Fruit fly (Drosophila melanogaster) whole organism, embryonic: ENCODE data around the gene sro.

Experiments
- Ada2b ChIP-seq: fragments of 200-800 bp; sonication (Bioruptor generic); IDR thresholded peaks from 2 replicates; pipeline ENCODE4 v1.3.6; 2022; ENCODE audit warnings: missing biosample characterization, missing genetic modification characterization
- Antp ChIP-seq: fragments of 200-800 bp; sonication (Bioruptor generic); optimal IDR thresholded peaks from 3 replicates; lab custom pipeline; 2016; ENCODE audit warnings: missing biosample characterization, missing genetic modification characterization
- BtbVII ChIP-seq: fragments of 200-800 bp; sonication (Bioruptor generic); optimal IDR thresholded peaks from 3 replicates; lab custom pipeline; 2017; ENCODE audit warnings: missing biosample characterization, mild to moderate bottlenecking, missing genetic modification characterization
- Bteb2 ChIP-seq: fragments of 200-800 bp; sonication (Bioruptor generic); optimal IDR thresholded peaks from 2 replicates; lab custom pipeline; 2016; ENCODE audit warnings: missing biosample characterization, missing genetic modification characterization
- CG10209 ChIP-seq: fragments of 200-800 bp; sonication (Bioruptor generic); optimal IDR thresholded peaks from 3 replicates; lab custom pipeline; 2017; ENCODE audit warnings: missing biosample characterization, mild to moderate bottlenecking, missing genetic modification characterization, missing genetic modification reagents
- CG10959 ChIP-seq: fragments of 200-800 bp; sonication (Bioruptor generic); IDR thresholded peaks from 2 replicates; pipeline ENCODE4 v1.3.6; 2022; ENCODE audit warnings: missing biosample characterization, missing genetic modification characterization
- CG11695 ChIP-seq: fragments of 200-800 bp; sonication (Bioruptor generic); IDR thresholded peaks from 3 replicates; pipeline ENCODE4 v1.3.6; 2022; ENCODE audit warnings: missing biosample characterization, missing genetic modification characterization
- CG12391 ChIP-seq: fragments of 200-800 bp; sonication (Bioruptor generic); optimal IDR thresholded peaks from 3 replicates; lab custom pipeline; 2018; ENCODE audit warnings: missing biosample characterization, mild to moderate bottlenecking, missing genetic modification characterization, moderate library complexity
- CG12942 ChIP-seq: fragments of 200-800 bp; sonication (Bioruptor generic); optimal IDR thresholded peaks from 3 replicates; lab custom pipeline; 2016; ENCODE audit warnings: missing biosample characterization, missing genetic modification characterization
- CG14710 ChIP-seq: fragments of 200-800 bp; sonication (Bioruptor generic); optimal IDR thresholded peaks from 3 replicates; lab custom pipeline; 2019; ENCODE audit warnings: missing biosample characterization, mild to moderate bottlenecking, missing genetic modification characterization, moderate library complexity
- CG1602 ChIP-seq: fragments of 200-800 bp; sonication (Bioruptor generic); optimal IDR thresholded peaks from 3 replicates; lab custom pipeline; 2016; ENCODE audit warnings: missing biosample characterization, missing genetic modification characterization
- CG17328 ChIP-seq: fragments of 200-800 bp; sonication (Bioruptor generic); IDR thresholded peaks from 2 replicates; pipeline ENCODE4 v1.3.6; 2022; ENCODE audit warnings: missing biosample characterization, missing genetic modification characterization
- CG17829 ChIP-seq: fragments of 200-800 bp; optimal IDR thresholded peaks from 2 replicates; lab custom pipeline; 2019; ENCODE audit warnings: missing biosample characterization, mild to moderate bottlenecking, missing genetic modification characterization, moderate library complexity
- CG17912 ChIP-seq: fragments of 200-800 bp; sonication (Bioruptor generic); optimal IDR thresholded peaks from 2 replicates; lab custom pipeline; 2018; ENCODE audit warnings: missing biosample characterization, mild to moderate bottlenecking, missing genetic modification characterization
- CG1792 ChIP-seq: fragments of 200-800 bp; sonication (Bioruptor generic); optimal IDR thresholded peaks from 2 replicates; lab custom pipeline; 2016; ENCODE audit warnings: missing biosample characterization, missing genetic modification characterization
- CG18599 ChIP-seq: fragments of 200-800 bp; sonication (Bioruptor generic); optimal IDR thresholded peaks from 3 replicates; lab custom pipeline; 2017; ENCODE audit warnings: missing biosample characterization, missing genetic modification characterization, mild to moderate bottlenecking, moderate library complexity, missing genetic modification reagents
- CG31441 ChIP-seq: fragments of 200-800 bp; sonication (Bioruptor generic); IDR thresholded peaks from 2 replicates; pipeline ENCODE4 v1.3.6; 2022; ENCODE audit warnings: missing biosample characterization, missing genetic modification characterization
- CG6175 ChIP-seq: fragments of 200-800 bp; sonication (Bioruptor generic); IDR thresholded peaks from 3 replicates; pipeline ENCODE4 v1.3.6; 2022; ENCODE audit warnings: missing biosample characterization, missing genetic modification characterization
- CG6254 ChIP-seq: fragments of 200-800 bp; sonication (Bioruptor generic); optimal IDR thresholded peaks from 3 replicates; lab custom pipeline; 2017; ENCODE audit warnings: mild to moderate bottlenecking, missing biosample characterization, missing genetic modification reagents, missing genetic modification characterization
- CG6654 ChIP-seq: fragments of 200-800 bp; sonication (Bioruptor generic); optimal IDR thresholded peaks from 2 replicates; lab custom pipeline; 2017; ENCODE audit warnings: missing biosample characterization, mild to moderate bottlenecking, missing genetic modification characterization
- CG6791 ChIP-seq: fragments of 200-800 bp; sonication (Bioruptor generic); IDR thresholded peaks from 3 replicates; pipeline ENCODE4 v1.3.6; 2022; ENCODE audit warnings: missing biosample characterization, missing genetic modification characterization; ENCODE audit not compliant: partially characterized antibody
- CG7987 ChIP-seq: fragments of 200-800 bp; sonication (Bioruptor generic); optimal IDR thresholded peaks from 2 replicates; lab custom pipeline; 2018; ENCODE audit warnings: missing biosample characterization, mild to moderate bottlenecking, missing genetic modification characterization, moderate library complexity
- CG9437 ChIP-seq: fragments of 200-800 bp; sonication (Bioruptor generic); optimal IDR thresholded peaks from 2 replicates; lab custom pipeline; 2018; ENCODE audit warnings: missing biosample characterization, mild to moderate bottlenecking, missing genetic modification characterization
- E2f2 ChIP-seq: fragments of 200-800 bp; sonication (Bioruptor generic); IDR thresholded peaks from 2 replicates; pipeline ENCODE4 v1.3.6; 2022; ENCODE audit warnings: missing biosample characterization, missing genetic modification characterization
- Gug ChIP-seq: fragments of 200-800 bp; sonication (Bioruptor generic); IDR thresholded peaks from 4 replicates; pipeline ENCODE4 v1.3.6; 2022; ENCODE audit warnings: missing biosample characterization, missing genetic modification characterization
- HHEX ChIP-seq: fragments of 200-800 bp; sonication (Bioruptor generic); optimal IDR thresholded peaks from 3 replicates; lab custom pipeline; 2017; ENCODE audit warnings: missing biosample characterization, mild to moderate bottlenecking, missing genetic modification characterization, missing genetic modification reagents
- HLHmδ ChIP-seq: fragments of 200-800 bp; sonication (Bioruptor generic); optimal IDR thresholded peaks from 2 replicates; lab custom pipeline; 2018; ENCODE audit warnings: missing biosample characterization, mild to moderate bottlenecking, missing genetic modification characterization, moderate library complexity
- Hr39 ChIP-seq: fragments of >200 bp; optimal IDR thresholded peaks from 2 replicates; lab custom pipeline; 2017
- Hr51 ChIP-seq, 2 experiments: fragments of 200-800 bp; sonication (Bioruptor generic); optimal IDR thresholded peaks; 2 replicates in 1 of 2; 3 replicates in 1 of 2; lab custom pipeline; 2016 to 2018; ENCODE audit warnings: missing biosample characterization in 2 of 2, missing genetic modification characterization in 2 of 2, mild to moderate bottlenecking in 1 of 2, moderate library complexity in 1 of 2
- Lpt ChIP-seq: fragments of >200 bp; optimal IDR thresholded peaks from 2 replicates; lab custom pipeline; 2018; ENCODE audit warnings: missing biosample characterization, missing genetic modification characterization
- Ptx1 ChIP-seq: fragments of 200-800 bp; sonication (Bioruptor generic); IDR thresholded peaks from 2 replicates; pipeline ENCODE4 v1.3.6; 2022; ENCODE audit warnings: missing biosample characterization, missing genetic modification characterization
- Xbp1 ChIP-seq: fragments of 200-800 bp; sonication (Bioruptor generic); optimal IDR thresholded peaks from 3 replicates; lab custom pipeline; 2016; ENCODE audit warnings: missing biosample characterization, mild to moderate bottlenecking, missing genetic modification characterization
- aop ChIP-seq: fragments of 200-800 bp; sonication (Bioruptor generic); IDR thresholded peaks from 2 replicates; pipeline ENCODE4 v1.3.6; 2022; ENCODE audit warnings: missing biosample characterization, missing genetic modification characterization
- ap ChIP-seq: fragments of 200-800 bp; sonication (Bioruptor generic); IDR thresholded peaks from 2 replicates; pipeline ENCODE4 v1.3.6; 2022; ENCODE audit warnings: missing biosample characterization, missing genetic modification characterization
- bsh ChIP-seq, 2 experiments: fragments of 200-800 bp; sonication (Bioruptor generic); optimal IDR thresholded peaks; 2 replicates each; lab custom pipeline; 2017 to 2018; ENCODE audit warnings: mild to moderate bottlenecking in 2 of 2, missing biosample characterization in 2 of 2, missing genetic modification characterization in 2 of 2, moderate library complexity in 1 of 2
- corto ChIP-seq: fragments of 200-800 bp; sonication (Bioruptor generic); optimal IDR thresholded peaks from 2 replicates; lab custom pipeline; 2016; ENCODE audit warnings: missing biosample characterization, mild to moderate bottlenecking, missing genetic modification characterization, moderate library complexity
- dimm ChIP-seq: fragments of 200-800 bp; sonication (Bioruptor generic); IDR thresholded peaks from 2 replicates; pipeline ENCODE4 v1.3.6; 2022; ENCODE audit warnings: missing biosample characterization, missing genetic modification characterization
- dmrt11E ChIP-seq: fragments of 200-800 bp; sonication (Bioruptor generic); optimal IDR thresholded peaks from 3 replicates; lab custom pipeline; 2018; ENCODE audit warnings: missing biosample characterization, mild to moderate bottlenecking, missing genetic modification characterization, moderate library complexity
- fd3F ChIP-seq: fragments of 200-800 bp; sonication (Bioruptor generic); optimal IDR thresholded peaks from 2 replicates; lab custom pipeline; 2018; ENCODE audit warnings: missing biosample characterization, mild to moderate bottlenecking, missing genetic modification characterization, moderate library complexity
- ftz-f1 ChIP-seq: fragments of 200-800 bp; sonication (Bioruptor generic); optimal IDR thresholded peaks from 2 replicates; lab custom pipeline; 2016; ENCODE audit warnings: missing biosample characterization, missing genetic modification characterization
- gcm ChIP-seq: fragments of 200-800 bp; sonication (Bioruptor generic); optimal IDR thresholded peaks from 2 replicates; lab custom pipeline; 2019; ENCODE audit warnings: missing biosample characterization, mild to moderate bottlenecking, missing genetic modification characterization, moderate library complexity
- kni ChIP-seq: fragments of 200-800 bp; sonication (Bioruptor generic); optimal IDR thresholded peaks from 3 replicates; lab custom pipeline; 2017; ENCODE audit warnings: mild to moderate bottlenecking, missing biosample characterization, missing genetic modification reagents, missing genetic modification characterization
- nau ChIP-seq: fragments of 200-800 bp; sonication (Bioruptor generic); optimal IDR thresholded peaks from 3 replicates; lab custom pipeline; 2017; ENCODE audit warnings: missing biosample characterization, mild to moderate bottlenecking, missing genetic modification characterization, missing genetic modification reagents
- ranshi ChIP-seq: fragments of 200-800 bp; sonication (Bioruptor generic); IDR thresholded peaks from 2 replicates; pipeline ENCODE4 v1.3.6; 2022; ENCODE audit warnings: missing biosample characterization, missing genetic modification characterization
- sc ChIP-seq, 3 experiments: fragments of >200 bp in 2 of 3; fragments of 200-800 bp in 1 of 3; sonication (Bioruptor generic) in 1 of 3; optimal IDR thresholded peaks; 2 replicates in 2 of 3; 3 replicates in 1 of 3; lab custom pipeline; 2017; ENCODE audit warnings: mild to moderate bottlenecking in 1 of 3, missing biosample characterization in 1 of 3, missing genetic modification characterization in 1 of 3, missing genetic modification reagents in 1 of 3
- sr ChIP-seq: fragments of 200-800 bp; sonication (Bioruptor generic); IDR thresholded peaks from 3 replicates; pipeline ENCODE4 v1.3.6; 2022; ENCODE audit warnings: missing biosample characterization, missing genetic modification characterization
- tin ChIP-seq: fragments of 200-800 bp; sonication (Bioruptor generic); optimal IDR thresholded peaks from 3 replicates; lab custom pipeline; 2016; ENCODE audit warnings: missing biosample characterization, missing genetic modification characterization
- tna ChIP-seq: fragments of 200-800 bp; sonication (Bioruptor generic); IDR thresholded peaks from 2 replicates; pipeline ENCODE4 v1.3.6; 2022; ENCODE audit warnings: missing biosample characterization, missing genetic modification characterization; ENCODE audit not compliant: partially characterized antibody
- unc-4 ChIP-seq: fragments of 200-800 bp; sonication (Bioruptor generic); IDR thresholded peaks from 2 replicates; pipeline ENCODE4 v1.3.6; 2022; ENCODE audit warnings: missing biosample characterization, missing genetic modification characterization; ENCODE audit not compliant: partially characterized antibody
- zfh2 ChIP-seq: fragments of 200-800 bp; sonication (Bioruptor generic); optimal IDR thresholded peaks from 2 replicates; lab custom pipeline; 2016; ENCODE audit warnings: missing biosample characterization, missing genetic modification characterization

Gene sro

dm6 chr3R:29763154-29763553, 31.2 kb upstream of the sro start (continued):
- TF ChIP-seq gcm (no peak), aop (GFP tag; lab: Robert Waterston, UW) (no peak), ap (GFP tag; lab: Robert Waterston, UW) (no peak; the same call in 1 of the 2 replicates), dimm (GFP tag; lab: Robert Waterston, UW) (no peak), CG11695 (GFP tag; lab: Robert Waterston, UW) (0 out of 3 replicates have a peak, but pooled peaks have one; percentile 37), tin (GFP tag; lab: Kevin White, UChicago) (peak; percentile 46), sr (GFP tag; lab: Robert Waterston, UW) (no peak), CG17328 (GFP tag; lab: Robert Waterston, UW) (0 out of 2 replicates have a peak, but pooled peaks have one; percentile 28), zfh2 (GFP tag; lab: Kevin White, UChicago) (peak; percentile 31), HLHmδ (GFP tag; lab: Kevin White, UChicago) (no peak), CG6791 (GFP tag; lab: Robert Waterston, UW) (no peak), Gug (0 out of 4 replicates have a peak, but pooled peaks have one; percentile 27), Bteb2 (GFP tag; lab: Kevin White, UChicago) (peak; percentile 23), CG17912 (GFP tag; lab: Kevin White, UChicago) (no peak), E2f2 (GFP tag; lab: Robert Waterston, UW) (0 out of 2 replicates have a peak, but pooled peaks have one; percentile 10), CG1792 (GFP tag; lab: Kevin White, UChicago) (peak; percentile 38), corto (GFP tag; lab: Kevin White, UChicago) (peak; percentile 82), CG6254 (GFP tag; lab: Kevin White, UChicago) (no peak), CG17829 (tag; lab: Kevin White, UChicago) (peak; percentile 0), CG10959 (no peak), CG18599 (GFP tag; lab: Kevin White, UChicago) (peak; percentile 21), kni (GFP tag; lab: Kevin White, UChicago) (no peak), CG6175 (no peak), CG12391 (tag; lab: Kevin White, UChicago) (peak; percentile 13), CG31441 (GFP tag; lab: Robert Waterston, UW) (no peak), dmrt11E (peak; percentile 34), HHEX (GFP tag; lab: Kevin White, UChicago) (no peak), CG9437 (GFP tag; lab: Kevin White, UChicago) (no peak), Xbp1 (GFP tag; lab: Kevin White, UChicago) (peak; percentile 57), CG7987 (GFP tag; lab: Kevin White, UChicago) (no peak), BtbVII (GFP tag; lab: Kevin White, UChicago) (no peak), CG1602 (GFP tag; lab: Kevin White, UChicago) (no peak), CG6654 (no peak), ftz-f1 (no peak), CG12942 (GFP tag; lab: Kevin White, UChicago) (no peak), Hr39 (lab: Kevin White, UChicago) (no peak), Hr51 (GFP tag; optimal IDR thresholded peaks at IDR 0.05; lab: Kevin White, UChicago) (peak in 1 of 2 experiments; percentile 28), unc-4 (no peak), CG14710 (tag; lab: Kevin White, UChicago) (peak; percentile 23), bsh (GFP tag; optimal IDR thresholded peaks at IDR 0.05; lab: Kevin White, UChicago) (peak in 1 of 2 experiments; percentile 49), Ptx1 (GFP tag; lab: Robert Waterston, UW) (peak; percentile 52; the same call in 1 of the 2 replicates), Ada2b (GFP tag; lab: Robert Waterston, UW) (peak; percentile 53), tna (GFP tag; lab: Robert Waterston, UW) (no peak), fd3F (GFP tag; lab: Kevin White, UChicago) (no peak), CG10209 (peak; percentile 25), ranshi (GFP tag; lab: Robert Waterston, UW) (peak; percentile 30; the same call in 1 of the 2 replicates), Antp (GFP tag; lab: Kevin White, UChicago) (no peak), sc (optimal IDR thresholded peaks at IDR 0.05; lab: Kevin White, UChicago) (no peak), sc (GFP tag; optimal IDR thresholded peaks at IDR 0.05; lab: Kevin White, UChicago) (peak; percentile 2), Lpt (GFP tag; lab: Kevin White, UChicago) (no peak), nau (GFP tag; lab: Kevin White, UChicago) (no peak)
